Fruit fly (Drosophila melanogaster) whole organism, embryonic: Measurements from ENCODE around the gene CG11588.

Experiments
- Ada2b ChIP-seq: fragments of 200-800 bp; sonication (Bioruptor generic); IDR thresholded peaks from 2 replicates; pipeline ENCODE4 v1.3.6; 2022; ENCODE audit warnings: missing biosample characterization, missing genetic modification characterization
- Awh ChIP-seq: fragments of 200-800 bp; sonication (Bioruptor generic); IDR thresholded peaks from 2 replicates; pipeline ENCODE4, ENCODE4 v1.3.6; 2022; ENCODE audit warnings: missing biosample characterization, missing genetic modification characterization
- B-H1 ChIP-seq: fragments of 200-800 bp; sonication (Bioruptor generic); IDR thresholded peaks from 3 replicates; pipeline ENCODE4 v1.3.6; 2022; ENCODE audit warnings: missing biosample characterization, missing genetic modification characterization
- Blimp-1 ChIP-seq: fragments of 200-800 bp; sonication (Bioruptor generic); optimal IDR thresholded peaks from 3 replicates; lab custom pipeline; 2018; ENCODE audit warnings: missing biosample characterization, missing genetic modification characterization, mild to moderate bottlenecking, moderate library complexity, missing genetic modification reagents
- CG10979 ChIP-seq: fragments of 200-800 bp; sonication (Bioruptor generic); optimal IDR thresholded peaks from 2 replicates; lab custom pipeline; 2018; ENCODE audit warnings: missing biosample characterization, mild to moderate bottlenecking, missing genetic modification characterization, moderate library complexity
- CG12659 ChIP-seq: fragments of 200-800 bp; sonication (Bioruptor generic); optimal IDR thresholded peaks from 3 replicates; lab custom pipeline; 2017; ENCODE audit warnings: mild to moderate bottlenecking, missing biosample characterization, missing genetic modification reagents, missing genetic modification characterization
- CG16813 ChIP-seq: fragments of 200-800 bp; sonication (Bioruptor generic); IDR thresholded peaks from 3 replicates; pipeline ENCODE4 v1.3.6; 2022; ENCODE audit warnings: missing biosample characterization, missing genetic modification characterization; ENCODE audit not compliant: partially characterized antibody
- CG16863 ChIP-seq: fragments of 200-800 bp; sonication (Bioruptor generic); optimal IDR thresholded peaks from 3 replicates; lab custom pipeline; 2016; ENCODE audit warnings: missing biosample characterization, missing genetic modification characterization
- CG17328 ChIP-seq: fragments of 200-800 bp; sonication (Bioruptor generic); IDR thresholded peaks from 2 replicates; pipeline ENCODE4 v1.3.6; 2022; ENCODE audit warnings: missing biosample characterization, missing genetic modification characterization
- CG17802 ChIP-seq: fragments of 200-800 bp; sonication (Bioruptor generic); optimal IDR thresholded peaks from 2 replicates; lab custom pipeline; 2018; ENCODE audit warnings: missing biosample characterization, mild to moderate bottlenecking, missing genetic modification characterization, moderate library complexity
- CG18476 ChIP-seq: fragments of 200-800 bp; sonication (Bioruptor generic); optimal IDR thresholded peaks from 2 replicates; lab custom pipeline; 2016; ENCODE audit warnings: missing biosample characterization, mild to moderate bottlenecking, missing genetic modification characterization
- CG2120 ChIP-seq: fragments of 200-800 bp; sonication (Bioruptor generic); optimal IDR thresholded peaks from 3 replicates; lab custom pipeline; 2016; ENCODE audit warnings: missing biosample characterization, missing genetic modification characterization
- CG31365 ChIP-seq: fragments of 200-800 bp; sonication (Bioruptor generic); optimal IDR thresholded peaks from 2 replicates; lab custom pipeline; 2018; ENCODE audit warnings: missing biosample characterization, mild to moderate bottlenecking, missing genetic modification characterization
- CG3163 ChIP-seq: fragments of 200-800 bp; sonication (Bioruptor generic); optimal IDR thresholded peaks from 3 replicates; lab custom pipeline; 2016; ENCODE audit warnings: missing biosample characterization, missing genetic modification characterization
- CG32767 ChIP-seq: fragments of 200-800 bp; sonication (Bioruptor generic); IDR thresholded peaks from 2 replicates; pipeline ENCODE4 v1.3.6; 2022; ENCODE audit warnings: missing biosample characterization, missing genetic modification characterization
- CG43689 ChIP-seq: fragments of 200-800 bp; sonication (Bioruptor generic); IDR thresholded peaks from 2 replicates; pipeline ENCODE4 v1.3.6; 2022; ENCODE audit warnings: missing biosample characterization, missing genetic modification characterization
- CG8924 ChIP-seq: fragments of 200-800 bp; optimal IDR thresholded peaks from 3 replicates; lab custom pipeline; 2019; ENCODE audit warnings: missing biosample characterization, mild to moderate bottlenecking, missing genetic modification characterization, moderate library complexity
- CG8944 ChIP-seq: fragments of 200-800 bp; sonication (Bioruptor generic); optimal IDR thresholded peaks from 3 replicates; lab custom pipeline; 2016; ENCODE audit warnings: missing biosample characterization, missing genetic modification characterization
- D19B ChIP-seq: fragments of 200-800 bp; sonication (Bioruptor generic); optimal IDR thresholded peaks from 2 replicates; lab custom pipeline; 2017; ENCODE audit warnings: missing biosample characterization, mild to moderate bottlenecking, missing genetic modification characterization
- ERR ChIP-seq: fragments of 200-800 bp; sonication (Bioruptor generic); optimal IDR thresholded peaks from 2 replicates; lab custom pipeline; 2016; ENCODE audit warnings: missing biosample characterization, missing genetic modification characterization
- Ets65A ChIP-seq: fragments of 200-800 bp; sonication (Bioruptor generic); peaks from one replicate; lab custom pipeline; 2016; ENCODE audit warnings: missing biosample characterization, missing genetic modification characterization
- Hmr ChIP-seq: fragments of 200-800 bp; sonication (Bioruptor generic); optimal IDR thresholded peaks from 3 replicates; lab custom pipeline; 2017; ENCODE audit warnings: mild to moderate bottlenecking, missing biosample characterization, missing genetic modification reagents, missing genetic modification characterization
- Hr78 ChIP-seq, 2 experiments: fragments of 200-800 bp in 1 of 2; fragments of >200 bp in 1 of 2; sonication (Bioruptor generic) in 1 of 2; optimal IDR thresholded peaks; 2 replicates each; lab custom pipeline; 2017 to 2019; ENCODE audit warnings: missing biosample characterization in 2 of 2, missing genetic modification characterization in 2 of 2, mild to moderate bottlenecking in 1 of 2, moderate library complexity in 1 of 2
- Max ChIP-seq: fragments of 200-800 bp; sonication (Bioruptor generic); optimal IDR thresholded peaks from 2 replicates; lab custom pipeline; 2016; ENCODE audit warnings: missing biosample characterization, mild to moderate bottlenecking, missing genetic modification characterization
- Myb ChIP-seq: fragments of 200-800 bp; sonication (Bioruptor generic); optimal IDR thresholded peaks from 2 replicates; lab custom pipeline; 2016; ENCODE audit warnings: missing biosample characterization, missing genetic modification characterization
- YL-1 ChIP-seq: fragments of 200-800 bp; sonication (Bioruptor generic); optimal IDR thresholded peaks from 3 replicates; lab custom pipeline; 2017; ENCODE audit warnings: missing biosample characterization, mild to moderate bottlenecking, missing genetic modification characterization
- al ChIP-seq: fragments of 200-800 bp; sonication (Bioruptor generic); IDR thresholded peaks from 2 replicates; pipeline ENCODE4 v1.3.6; 2022; ENCODE audit warnings: missing biosample characterization, missing genetic modification characterization
- ara ChIP-seq: fragments of 200-800 bp; sonication (Bioruptor generic); IDR thresholded peaks from 2 replicates; pipeline ENCODE4 v1.3.6; 2022; ENCODE audit warnings: missing biosample characterization, missing genetic modification characterization
- br ChIP-seq: fragments of >200 bp; optimal IDR thresholded peaks from 2 replicates; lab custom pipeline; 2017
- btn ChIP-seq: fragments of 200-800 bp; sonication (Bioruptor generic); optimal IDR thresholded peaks from 2 replicates; lab custom pipeline; 2016; ENCODE audit warnings: missing biosample characterization, missing genetic modification characterization
- cas ChIP-seq: fragments of 200-800 bp; sonication (Bioruptor generic); IDR thresholded peaks from 2 replicates; pipeline ENCODE4 v1.3.6; 2022; ENCODE audit warnings: missing biosample characterization, missing genetic modification characterization
- chn ChIP-seq: fragments of 200-800 bp; sonication (Bioruptor generic); optimal IDR thresholded peaks from 2 replicates; lab custom pipeline; 2016; ENCODE audit warnings: missing biosample characterization, missing genetic modification characterization
- cwo ChIP-seq: fragments of 200-800 bp; sonication (Bioruptor generic); optimal IDR thresholded peaks from 3 replicates; lab custom pipeline; 2017; ENCODE audit warnings: missing biosample characterization, missing genetic modification characterization, mild to moderate bottlenecking, moderate library complexity, missing genetic modification reagents
- dan ChIP-seq: fragments of 200-800 bp; sonication (Bioruptor generic); IDR thresholded peaks from 2 replicates; pipeline ENCODE4 v1.3.6; 2022; ENCODE audit warnings: missing biosample characterization, missing genetic modification characterization
- dmrt11E ChIP-seq: fragments of 200-800 bp; sonication (Bioruptor generic); optimal IDR thresholded peaks from 3 replicates; lab custom pipeline; 2018; ENCODE audit warnings: missing biosample characterization, mild to moderate bottlenecking, missing genetic modification characterization, moderate library complexity
- esg ChIP-seq: fragments of 200-800 bp; sonication (Bioruptor generic); conservative IDR thresholded peaks from 2 replicates; pipeline ENCODE4 v1.3.6; 2022; ENCODE audit warnings: missing biosample characterization, missing genetic modification characterization
- eyg ChIP-seq: fragments of 200-800 bp; sonication (Bioruptor generic); optimal IDR thresholded peaks from 3 replicates; lab custom pipeline; 2016; ENCODE audit warnings: missing biosample characterization, missing genetic modification characterization
- gsb-n ChIP-seq: fragments of 200-800 bp; sonication (Bioruptor generic); optimal IDR thresholded peaks from 3 replicates; lab custom pipeline; 2018; ENCODE audit warnings: missing biosample characterization, mild to moderate bottlenecking, missing genetic modification characterization
- h ChIP-seq: fragments of >200 bp; optimal IDR thresholded peaks from 2 replicates; lab custom pipeline; 2017
- kni ChIP-seq: fragments of 200-800 bp; sonication (Bioruptor generic); optimal IDR thresholded peaks from 3 replicates; lab custom pipeline; 2017; ENCODE audit warnings: mild to moderate bottlenecking, missing biosample characterization, missing genetic modification reagents, missing genetic modification characterization
- mirr ChIP-seq: fragments of 200-800 bp; sonication (Bioruptor generic); optimal IDR thresholded peaks from 3 replicates; lab custom pipeline; 2018; ENCODE audit warnings: missing biosample characterization, mild to moderate bottlenecking, missing genetic modification characterization
- nau ChIP-seq: fragments of 200-800 bp; sonication (Bioruptor generic); optimal IDR thresholded peaks from 3 replicates; lab custom pipeline; 2017; ENCODE audit warnings: missing biosample characterization, mild to moderate bottlenecking, missing genetic modification characterization, missing genetic modification reagents
- sens ChIP-seq: fragments of 200-800 bp; sonication (Bioruptor generic); peaks from one replicate; lab custom pipeline; 2016; ENCODE audit warnings: missing biosample characterization, missing genetic modification characterization
- sob ChIP-seq: fragments of 200-800 bp; sonication (Bioruptor generic); IDR thresholded peaks from 2 replicates; pipeline ENCODE4 v1.3.6; 2022; ENCODE audit warnings: missing biosample characterization, missing genetic modification characterization
- sug ChIP-seq: fragments of 200-800 bp; optimal IDR thresholded peaks from 2 replicates; lab custom pipeline; 2019; ENCODE audit warnings: missing biosample characterization, mild to moderate bottlenecking, missing genetic modification characterization, moderate library complexity
- z ChIP-seq: fragments of 200-800 bp; sonication (Bioruptor generic); IDR thresholded peaks from 3 replicates; pipeline ENCODE4 v1.3.6; 2022; ENCODE audit warnings: missing biosample characterization, missing genetic modification characterization

CG11588 gene

DNA sequence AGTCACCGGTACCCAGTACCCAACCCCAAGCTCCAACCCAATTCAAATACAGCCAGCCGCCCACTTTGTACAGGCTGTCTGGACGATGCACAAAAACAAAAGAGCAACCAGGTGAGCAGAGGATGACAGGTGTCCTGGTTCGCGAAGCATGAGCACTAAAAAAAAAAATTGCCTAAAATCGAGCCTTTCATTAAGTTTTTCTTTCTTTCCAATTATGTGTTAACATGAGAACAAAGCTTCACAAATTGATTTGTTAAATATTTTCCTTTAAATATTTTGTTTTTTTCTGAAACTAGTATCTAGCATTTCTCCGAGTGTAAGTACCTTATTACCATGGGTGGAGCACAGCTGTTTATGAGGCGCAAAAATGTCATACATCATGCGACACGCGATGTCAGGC lies 46.6 kb upstream of the CG11588 start (continued):
- TF ChIP-seq btn (no peak), br (lab: Kevin White, UChicago) (no peak), ERR (GFP tag; lab: Kevin White, UChicago) (no peak), CG10979 (no peak), nau (GFP tag; lab: Kevin White, UChicago) (no peak), Ada2b (GFP tag; lab: Robert Waterston, UW) (no peak), al (no peak), Hmr (GFP tag; lab: Kevin White, UChicago) (no peak), CG16863 (GFP tag; lab: Kevin White, UChicago) (no peak), CG31365 (tag; lab: Kevin White, UChicago) (no peak), Blimp-1 (GFP tag; lab: Kevin White, UChicago) (no peak), CG43689 (GFP tag; lab: Robert Waterston, UW) (no peak), CG17802 (tag; lab: Kevin White, UChicago) (no peak), CG2120 (GFP tag; lab: Kevin White, UChicago) (peak; percentile 17), gsb-n (tag; lab: Kevin White, UChicago) (no peak), mirr (no peak), z (GFP tag; lab: Robert Waterston, UW) (no peak), eyg (GFP tag; lab: Kevin White, UChicago) (no peak), CG3163 (GFP tag; lab: Kevin White, UChicago) (no peak), CG17328 (no peak), esg (GFP tag; lab: Robert Waterston, UW) (0 out of 2 replicates have a peak, but pooled peaks have one; percentile 10), dan (GFP tag; lab: Robert Waterston, UW) (no peak), dmrt11E (tag; lab: Kevin White, UChicago) (no peak), sob (GFP tag; lab: Robert Waterston, UW) (no peak), Max (GFP tag; lab: Kevin White, UChicago) (no peak), cwo (peak; percentile 8), CG32767 (no peak), sug (no peak), Ets65A (peak; percentile 63), ara (GFP tag; lab: Robert Waterston, UW) (no peak), chn (no peak), kni (GFP tag; lab: Kevin White, UChicago) (no peak), CG18476 (GFP tag; lab: Kevin White, UChicago) (no peak), Myb (GFP tag; lab: Kevin White, UChicago) (no peak), Hr78 (GFP tag; optimal IDR thresholded peaks at IDR 0.05; lab: Kevin White, UChicago) (no peak), YL-1 (GFP tag; lab: Kevin White, UChicago) (no peak), Awh (GFP tag; lab: Robert Waterston, UW) (no peak), CG8924 (tag; lab: Kevin White, UChicago) (no peak), B-H1 (no peak), sens (GFP tag; lab: Kevin White, UChicago) (peak; percentile 8), CG8944 (no peak), CG12659 (GFP tag; lab: Kevin White, UChicago) (no peak), D19B (no peak), cas (GFP tag; lab: Robert Waterston, UW) (no peak), CG16813 (GFP tag; lab: Robert Waterston, UW) (no peak), h (lab: Kevin White, UChicago) (no peak)
